Worm (Caenorhabditis elegans) whole organism, L2 larva: Measurements from ENCODE around the gene M176.11.

Source experiments
- nhr-21 ChIP-seq: fragments of 150-350 bp; optimal IDR thresholded peaks from 2 replicates; lab custom pipeline; 2014; ENCODE audit warnings: missing biosample characterization, missing genetic modification characterization
- ztf-11 ChIP-seq: sonication (generic microtip); optimal IDR thresholded peaks from 2 replicates; lab custom pipeline; 2017; ENCODE audit warnings: missing biosample characterization, missing genetic modification characterization

ce11 chrII:9441838-9442237, 19.8 kb downstream of the M176.11 start, which contains the start of gene chil-16:
- TF ChIP-seq nhr-21 (tag; lab: Kevin White, UChicago) (no peak), ztf-11 (tag; lab: Kevin White, UChicago) (no peak)
